Fruit fly (Drosophila melanogaster) S2 (cell line): ENCODE data around the gene CG46042.

ENCODE experiments used
- CG8478 ChIP-seq: fragments of >200 bp; optimal IDR thresholded peaks from 2 replicates; lab custom pipeline; 2018
- CTCF ChIP-seq, 2 experiments: fragments of >200 bp; optimal IDR thresholded peaks; 2 replicates each; lab custom pipeline; 2018

- TF ChIP-seq CG8478 (lab: Kevin White, UChicago) (no peak), CTCF (optimal IDR thresholded peaks at IDR 0.05; lab: Kevin White, UChicago) (no peak)
These were observed at the start of gene CG46042 for dm6 chr3R:19942312-19942711.
